Worm (Caenorhabditis elegans) whole organism, L2 larva: Measurements from ENCODE around the gene srd-30.
A peak's percentile ranks its signal among the peaks of the same experiment; 100 is the strongest.

ENCODE experiments used
- C34F6.9 ChIP-seq: fragments of 150-350 bp; optimal IDR thresholded peaks from 2 replicates; lab custom pipeline; 2014; ENCODE audit warnings: missing biosample characterization, missing genetic modification characterization
- F13H6.1 ChIP-seq: sonication (generic microtip); optimal IDR thresholded peaks from 2 replicates; lab custom pipeline; 2016; ENCODE audit warnings: missing genetic modification characterization, missing compliant biosample characterization
- R02D3.7 ChIP-seq: fragments of 150-350 bp; optimal IDR thresholded peaks from 2 replicates; lab custom pipeline; 2014; ENCODE audit warnings: missing biosample characterization, missing genetic modification characterization
- Y55F3AM.14 ChIP-seq: fragments of 200-800 bp; sonication (Bioruptor generic); optimal IDR thresholded peaks from 2 replicates; lab custom pipeline; 2018; ENCODE audit warnings: mild to moderate bottlenecking, missing genetic modification characterization, missing compliant biosample characterization
- ZK546.5 ChIP-seq: sonication (generic microtip); optimal IDR thresholded peaks from 2 replicates; lab custom pipeline; 2017; ENCODE audit warnings: missing biosample characterization, missing genetic modification characterization
- aly-2 ChIP-seq: fragments of 150-350 bp; optimal IDR thresholded peaks from 2 replicates; lab custom pipeline; 2014; ENCODE audit warnings: missing biosample characterization, missing genetic modification characterization
- ama-1 ChIP-seq: fragments of 150-350 bp; optimal IDR thresholded peaks from 2 replicates; lab custom pipeline; 2018; ENCODE audit warnings: inconsistent platforms
- blmp-1 ChIP-seq: sonication (generic microtip); optimal IDR thresholded peaks from 2 replicates; lab custom pipeline; 2017; ENCODE audit warnings: missing genetic modification characterization, mild to moderate bottlenecking, missing compliant biosample characterization, antibody characterized with exemption, moderate library complexity; ENCODE audit not compliant: insufficient read depth
- ceh-16 ChIP-seq: fragments of 150-350 bp; optimal IDR thresholded peaks from 2 replicates; lab custom pipeline; 2014; ENCODE audit warnings: missing biosample characterization, missing genetic modification characterization
- crh-2 ChIP-seq: sonication (generic microtip); optimal IDR thresholded peaks from 2 replicates; lab custom pipeline; 2017; ENCODE audit warnings: missing biosample characterization, missing genetic modification characterization
- elt-1 ChIP-seq: fragments of 150-350 bp; optimal IDR thresholded peaks from 2 replicates; lab custom pipeline; 2014; ENCODE audit warnings: missing biosample characterization, missing genetic modification characterization
- elt-3 ChIP-seq: sonication (generic microtip); optimal IDR thresholded peaks from 2 replicates; lab custom pipeline; 2017; ENCODE audit warnings: missing biosample characterization, missing genetic modification characterization
- fos-1 ChIP-seq: fragments of 150-350 bp; optimal IDR thresholded peaks from 2 replicates; lab custom pipeline; 2014; ENCODE audit warnings: missing biosample characterization, missing genetic modification characterization
- gmeb-1 ChIP-seq: fragments of 150-350 bp; optimal IDR thresholded peaks from 2 replicates; lab custom pipeline; 2014; ENCODE audit warnings: missing biosample characterization, missing genetic modification characterization
- lin-11 ChIP-seq: fragments of 150-350 bp; sonication (generic microtip); optimal IDR thresholded peaks from 2 replicates; lab custom pipeline; 2014; ENCODE audit warnings: missing biosample characterization, missing genetic modification characterization, inconsistent platforms, mixed read lengths
- lin-13 ChIP-seq: fragments of 150-350 bp; optimal IDR thresholded peaks from 2 replicates; lab custom pipeline; 2014; ENCODE audit warnings: missing biosample characterization, missing genetic modification reagents, missing genetic modification characterization
- lin-39 ChIP-seq: fragments of 150-350 bp; optimal IDR thresholded peaks from 2 replicates; lab custom pipeline; 2014; ENCODE audit warnings: missing biosample characterization, missing genetic modification reagents, missing genetic modification characterization
- lsy-2 ChIP-seq, 2 experiments: fragments of 150-350 bp in 1 of 2; sonication (generic microtip) in 1 of 2; optimal IDR thresholded peaks; 2 replicates each; lab custom pipeline; 2014 to 2017; ENCODE audit warnings: missing biosample characterization in 2 of 2, missing genetic modification characterization in 2 of 2
- mab-5 ChIP-seq: fragments of 150-350 bp; optimal IDR thresholded peaks from 2 replicates; lab custom pipeline; 2014; ENCODE audit warnings: missing biosample characterization, missing genetic modification characterization
- mdl-1 ChIP-seq, 2 experiments: fragments of 150-350 bp in 1 of 2; sonication (generic microtip) in 1 of 2; optimal IDR thresholded peaks; 2 replicates each; lab custom pipeline; 2017; ENCODE audit warnings: missing biosample characterization in 2 of 2, missing genetic modification characterization in 2 of 2
- nhr-11 ChIP-seq: fragments of 150-350 bp; optimal IDR thresholded peaks from 2 replicates; lab custom pipeline; 2014; ENCODE audit warnings: missing biosample characterization, missing genetic modification characterization
- nhr-12 ChIP-seq: fragments of 150-350 bp; optimal IDR thresholded peaks from 2 replicates; lab custom pipeline; 2014; ENCODE audit warnings: missing biosample characterization, missing genetic modification characterization
- nhr-129 ChIP-seq: fragments of 150-350 bp; optimal IDR thresholded peaks from 2 replicates; lab custom pipeline; 2014; ENCODE audit warnings: missing biosample characterization, missing genetic modification characterization
- nhr-21 ChIP-seq: fragments of 150-350 bp; optimal IDR thresholded peaks from 2 replicates; lab custom pipeline; 2014; ENCODE audit warnings: missing biosample characterization, missing genetic modification characterization
- nhr-23 ChIP-seq: fragments of 150-350 bp; optimal IDR thresholded peaks from 2 replicates; lab custom pipeline; 2014; ENCODE audit warnings: missing biosample characterization, missing genetic modification reagents, missing genetic modification characterization
- nhr-237 ChIP-seq: fragments of 150-350 bp; optimal IDR thresholded peaks from 2 replicates; lab custom pipeline; 2014; ENCODE audit warnings: missing biosample characterization, missing genetic modification characterization
- nhr-25 ChIP-seq: fragments of 150-350 bp; sonication (generic microtip); optimal IDR thresholded peaks from 3 replicates; lab custom pipeline; 2014; ENCODE audit warnings: missing biosample characterization, missing genetic modification characterization
- nhr-6 ChIP-seq: fragments of 150-350 bp; optimal IDR thresholded peaks from 2 replicates; lab custom pipeline; 2014; ENCODE audit warnings: missing biosample characterization, missing genetic modification characterization
- nhr-77 ChIP-seq: fragments of 150-350 bp; optimal IDR thresholded peaks from 2 replicates; lab custom pipeline; 2014; ENCODE audit warnings: missing biosample characterization, missing genetic modification characterization
- peb-1 ChIP-seq: fragments of 150-350 bp; optimal IDR thresholded peaks from 2 replicates; lab custom pipeline; 2014; ENCODE audit warnings: missing biosample characterization, missing genetic modification characterization
- sem-4 ChIP-seq: fragments of 150-350 bp; optimal IDR thresholded peaks from 2 replicates; lab custom pipeline; 2014; ENCODE audit warnings: missing biosample characterization, missing genetic modification reagents, missing genetic modification characterization
- skn-1 ChIP-seq: sonication (generic microtip); optimal IDR thresholded peaks from 2 replicates; lab custom pipeline; 2017; ENCODE audit warnings: missing biosample characterization, missing genetic modification characterization
- sma-3 ChIP-seq: sonication (generic microtip); optimal IDR thresholded peaks from 2 replicates; lab custom pipeline; 2016; ENCODE audit warnings: missing genetic modification reagents, missing genetic modification characterization, missing compliant biosample characterization
- sma-9 ChIP-seq, 2 experiments: fragments of 150-350 bp in 1 of 2; sonication (generic microtip) in 1 of 2; optimal IDR thresholded peaks; 2 replicates each; lab custom pipeline; 2014 to 2016; ENCODE audit warnings: missing genetic modification characterization in 2 of 2, mild to moderate bottlenecking in 1 of 2, missing biosample characterization in 1 of 2, missing compliant biosample characterization in 1 of 2, missing genetic modification reagents in 1 of 2, moderate library complexity in 1 of 2
- snpc-4 ChIP-seq: fragments of 150-350 bp; optimal IDR thresholded peaks from 2 replicates; lab custom pipeline; 2014; ENCODE audit warnings: missing biosample characterization, missing genetic modification characterization
- unc-39 ChIP-seq: fragments of 150-350 bp; optimal IDR thresholded peaks from 2 replicates; lab custom pipeline; 2014; ENCODE audit warnings: missing biosample characterization, missing genetic modification characterization
- unc-55 ChIP-seq: fragments of 150-350 bp; sonication (generic microtip); optimal IDR thresholded peaks from 3 replicates; lab custom pipeline; 2014; ENCODE audit warnings: missing biosample characterization, missing genetic modification reagents, missing genetic modification characterization
- zag-1 ChIP-seq: fragments of 150-350 bp; optimal IDR thresholded peaks from 2 replicates; lab custom pipeline; 2014; ENCODE audit warnings: missing biosample characterization, missing genetic modification characterization
- ztf-1 ChIP-seq: fragments of 200-800 bp; sonication (Bioruptor generic); conservative IDR thresholded peaks from 2 replicates; pipeline ENCODE4 v1.3.6; 2022; ENCODE audit warnings: missing genetic modification characterization, missing compliant biosample characterization
- ztf-11 ChIP-seq: sonication (generic microtip); optimal IDR thresholded peaks from 2 replicates; lab custom pipeline; 2017; ENCODE audit warnings: missing biosample characterization, missing genetic modification characterization
- ztf-4 ChIP-seq: fragments of 150-350 bp; optimal IDR thresholded peaks from 2 replicates; lab custom pipeline; 2014; ENCODE audit warnings: missing biosample characterization, missing genetic modification characterization

The srd-30 gene

DNA sequence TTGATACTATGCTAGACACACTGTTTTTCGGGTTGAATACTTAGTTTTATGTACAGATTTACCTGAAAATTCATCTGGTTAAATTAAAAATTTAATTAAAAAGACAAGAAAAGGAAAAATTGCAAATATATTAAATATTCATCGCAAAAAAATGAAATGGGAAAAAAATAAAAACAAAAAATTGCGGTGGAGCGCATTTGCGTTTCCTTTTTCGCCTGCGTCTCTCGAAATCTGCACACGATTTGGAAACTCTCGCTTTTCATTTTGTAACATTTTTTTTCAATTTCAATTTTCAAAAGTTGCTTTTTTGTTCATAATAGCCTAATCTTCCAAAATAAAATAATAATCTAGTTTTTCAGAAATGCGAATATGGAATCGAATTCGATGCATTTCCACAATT is 42.0 kb upstream of the srd-30 start, which contains the start of the genes F19F10.11 and C50E3.5:
Gene F19F10.11 (minus strand): TSS at position 68 of the 400 bp plus-strand sequence.
Gene C50E3.5 (plus strand): TSS at position 360 of the 400 bp plus-strand sequence.
- TF ChIP-seq peb-1 (tag; lab: Kevin White, UChicago) (no peak), gmeb-1 (tag; lab: Kevin White, UChicago) (peak; percentile 74), Y55F3AM.14 (GFP tag; lab: Kevin White, UChicago) (no peak), zag-1 (tag; lab: Kevin White, UChicago) (no peak), sma-3 (GFP tag; lab: Kevin White, UChicago) (peak; percentile 60), C34F6.9 (tag; lab: Kevin White, UChicago) (peak; percentile 82), lin-11 (tag; lab: Kevin White, UChicago) (no peak), lin-13 (GFP tag; lab: Kevin White, UChicago) (no peak), sma-9 (GFP tag; optimal IDR thresholded peaks at IDR 0.05; lab: Kevin White, UChicago) (peak; percentile 57), sma-9 (tag; optimal IDR thresholded peaks at IDR 0.05; lab: Kevin White, UChicago) (no peak), snpc-4 (tag; lab: Kevin White, UChicago) (peak; percentile 30), nhr-11 (tag; lab: Kevin White, UChicago) (no peak), ceh-16 (tag; lab: Kevin White, UChicago) (no peak), skn-1 (tag; lab: Kevin White, UChicago) (no peak), mdl-1 (tag; optimal IDR thresholded peaks at IDR 0.05; lab: Kevin White, UChicago) (no peak), nhr-12 (tag; lab: Kevin White, UChicago) (no peak), nhr-25 (tag; lab: Kevin White, UChicago) (no peak), lin-39 (no peak), nhr-23 (tag; lab: Kevin White, UChicago) (no peak), fos-1 (tag; lab: Kevin White, UChicago) (peak; percentile 13), ZK546.5 (no peak), ztf-11 (tag; lab: Kevin White, UChicago) (no peak), R02D3.7 (no peak), nhr-6 (tag; lab: Kevin White, UChicago) (peak; percentile 31), sem-4 (tag; lab: Kevin White, UChicago) (peak; percentile 63), ztf-4 (tag; lab: Kevin White, UChicago) (no peak), nhr-21 (tag; lab: Kevin White, UChicago) (no peak), F13H6.1 (tag; lab: Kevin White, UChicago) (peak; percentile 35), mab-5 (no peak), crh-2 (tag; lab: Kevin White, UChicago) (peak; percentile 64), elt-3 (tag; lab: Kevin White, UChicago) (no peak), unc-39 (tag; lab: Kevin White, UChicago) (no peak), nhr-237 (tag; lab: Kevin White, UChicago) (no peak), elt-1 (tag; lab: Kevin White, UChicago) (no peak), unc-55 (GFP tag; lab: Kevin White, UChicago) (peak; percentile 81), nhr-77 (tag; lab: Kevin White, UChicago) (no peak), nhr-129 (tag; lab: Kevin White, UChicago) (no peak), ztf-1 (GFP tag; lab: Robert Waterston, UW) (no peak), lsy-2 (tag; optimal IDR thresholded peaks at IDR 0.05; lab: Kevin White, UChicago) (peak; percentile 26 to 82), blmp-1 (tag; lab: Kevin White, UChicago) (no peak)

- TF ChIP-seq zag-1 (tag; lab: Kevin White, UChicago) (no peak), sma-3 (GFP tag; lab: Kevin White, UChicago) (no peak), ama-1 (lab: Kevin White, UChicago) (no peak), nhr-25 (tag; lab: Kevin White, UChicago) (no peak), aly-2 (no peak), mdl-1 (tag; optimal IDR thresholded peaks at IDR 0.05; lab: Kevin White, UChicago) (no peak), fos-1 (tag; lab: Kevin White, UChicago) (no peak), lin-11 (tag; lab: Kevin White, UChicago) (no peak), crh-2 (tag; lab: Kevin White, UChicago) (no peak), nhr-129 (tag; lab: Kevin White, UChicago) (no peak)
Measured at ce11 chrV:7590454-7590853, 39.1 kb upstream of the srd-30 start, which contains the start of gene C50E3.6. Gene C50E3.6 (minus strand): TSS chrV:7590554.
